Fruit fly (Drosophila melanogaster) whole organism, adult: ENCODE data around the gene CG3793.

ENCODE experiments used
- CG11617 ChIP-seq: fragments of 200-800 bp; sonication (Bioruptor generic); optimal IDR thresholded peaks from 2 replicates; lab custom pipeline; 2017; ENCODE audit warnings: mild to moderate bottlenecking, missing biosample characterization, missing genetic modification reagents, missing genetic modification characterization
- CG12768 ChIP-seq: fragments of 200-800 bp; sonication (Bioruptor generic); optimal IDR thresholded peaks from 2 replicates; lab custom pipeline; 2017; ENCODE audit warnings: missing biosample characterization, missing genetic modification characterization, mild to moderate bottlenecking, moderate library complexity, missing genetic modification reagents
- CG14711 ChIP-seq: fragments of 200-800 bp; sonication (Bioruptor generic); optimal IDR thresholded peaks from 2 replicates; lab custom pipeline; 2018; ENCODE audit warnings: missing biosample characterization, mild to moderate bottlenecking, missing genetic modification characterization, moderate library complexity
- CG1620 ChIP-seq: fragments of 200-800 bp; sonication (Bioruptor generic); optimal IDR thresholded peaks from 2 replicates; lab custom pipeline; 2016; ENCODE audit warnings: missing biosample characterization, missing genetic modification characterization
- CG33017 ChIP-seq: fragments of 200-800 bp; sonication (Bioruptor generic); optimal IDR thresholded peaks from 2 replicates; lab custom pipeline; 2018; ENCODE audit warnings: missing biosample characterization, mild to moderate bottlenecking, missing genetic modification characterization, moderate library complexity
- CG5204 ChIP-seq: fragments of 200-800 bp; sonication (Bioruptor generic); optimal IDR thresholded peaks from 2 replicates; lab custom pipeline; 2016; ENCODE audit warnings: missing biosample characterization, missing genetic modification characterization
- CG7045 ChIP-seq: fragments of 200-800 bp; sonication (Bioruptor generic); optimal IDR thresholded peaks from 2 replicates; lab custom pipeline; 2017; ENCODE audit warnings: missing biosample characterization, mild to moderate bottlenecking, missing genetic modification characterization
- CG7101 ChIP-seq: fragments of 200-800 bp; sonication (Bioruptor generic); optimal IDR thresholded peaks from 2 replicates; lab custom pipeline; 2018; ENCODE audit warnings: missing biosample characterization, mild to moderate bottlenecking, missing genetic modification characterization, moderate library complexity
- Clk ChIP-seq: fragments of 200-800 bp; sonication (Bioruptor generic); optimal IDR thresholded peaks from 2 replicates; lab custom pipeline; 2017; ENCODE audit warnings: missing biosample characterization, missing genetic modification characterization
- Crg-1 ChIP-seq: fragments of 200-800 bp; sonication (Bioruptor generic); optimal IDR thresholded peaks from 2 replicates; lab custom pipeline; 2016; ENCODE audit warnings: missing biosample characterization, missing genetic modification characterization
- Hr96 ChIP-seq: fragments of 200-800 bp; sonication (Bioruptor generic); optimal IDR thresholded peaks from 2 replicates; lab custom pipeline; 2016; ENCODE audit warnings: missing biosample characterization, missing genetic modification characterization
- Mnt ChIP-seq: fragments of 200-800 bp; sonication (Bioruptor generic); optimal IDR thresholded peaks from 2 replicates; lab custom pipeline; 2016; ENCODE audit warnings: missing biosample characterization, mild to moderate bottlenecking, missing genetic modification characterization
- bab1 ChIP-seq: fragments of 200-800 bp; sonication (Bioruptor generic); optimal IDR thresholded peaks from 3 replicates; lab custom pipeline; 2019; ENCODE audit warnings: missing biosample characterization, mild to moderate bottlenecking, missing genetic modification characterization, moderate library complexity
- cic ChIP-seq: fragments of 200-800 bp; sonication (Bioruptor generic); optimal IDR thresholded peaks from 2 replicates; lab custom pipeline; 2017; ENCODE audit warnings: missing biosample characterization, mild to moderate bottlenecking, missing genetic modification characterization, moderate library complexity
- cnc ChIP-seq, 2 experiments: fragments of >200 bp; optimal IDR thresholded peaks; 2 replicates each; lab custom pipeline; 2017
- kay ChIP-seq: fragments of 200-800 bp; sonication (Bioruptor generic); peaks from one replicate; lab custom pipeline; 2016; ENCODE audit warnings: missing biosample characterization, missing genetic modification characterization, borderline replicate concordance
- ovo ChIP-seq: fragments of 200-800 bp; sonication (Bioruptor generic); optimal IDR thresholded peaks from 2 replicates; lab custom pipeline; 2016; ENCODE audit warnings: missing biosample characterization, missing genetic modification characterization
- pad ChIP-seq: fragments of 200-800 bp; sonication (Bioruptor generic); optimal IDR thresholded peaks from 3 replicates; lab custom pipeline; 2017; ENCODE audit warnings: missing biosample characterization, missing genetic modification characterization, mild to moderate bottlenecking, moderate library complexity, missing genetic modification reagents
- tj ChIP-seq: fragments of 200-800 bp; sonication (Bioruptor generic); optimal IDR thresholded peaks from 3 replicates; lab custom pipeline; 2017; ENCODE audit warnings: missing biosample characterization, mild to moderate bottlenecking, missing genetic modification characterization, moderate library complexity
- toe ChIP-seq: fragments of 200-800 bp; sonication (Bioruptor generic); optimal IDR thresholded peaks from 2 replicates; lab custom pipeline; 2016; ENCODE audit warnings: missing biosample characterization, missing genetic modification characterization

Gene CG3793

dm6 chr2L:15750523-15751258 is 13.3 kb upstream of the CG3793 start, which contains the start of gene ND-B17:
TSS of gene ND-B17 (minus strand) at chr2L:15751078.
- TF ChIP-seq cnc (optimal IDR thresholded peaks at IDR 0.05; lab: Kevin White, UChicago) (no peak), CG14711 (tag; lab: Kevin White, UChicago) (no peak), Mnt (no peak), toe (GFP tag; lab: Kevin White, UChicago) (peak; percentile 47), CG12768 (peak; percentile 18), tj (GFP tag; lab: Kevin White, UChicago) (no peak), pad (GFP tag; lab: Kevin White, UChicago) (peak; percentile 23), CG1620 (peak; percentile 56), CG11617 (GFP tag; lab: Kevin White, UChicago) (no peak), Hr96 (peak; percentile 33), bab1 (GFP tag; lab: Kevin White, UChicago) (peak; percentile 29), ovo (GFP tag; lab: Kevin White, UChicago) (no peak), kay (GFP tag; lab: Kevin White, UChicago) (no peak), CG7045 (no peak)

dm6 chr2L:15751259-15751555 is 12.8 kb upstream of the CG3793 start:
- TF ChIP-seq CG1620 (no peak), tj (GFP tag; lab: Kevin White, UChicago) (no peak), CG5204 (GFP tag; lab: Kevin White, UChicago) (no peak), kay (GFP tag; lab: Kevin White, UChicago) (no peak), bab1 (GFP tag; lab: Kevin White, UChicago) (no peak), Clk (GFP tag; lab: Kevin White, UChicago) (no peak), cnc (optimal IDR thresholded peaks at IDR 0.05; lab: Kevin White, UChicago) (no peak), CG33017 (tag; lab: Kevin White, UChicago) (no peak), CG12768 (no peak), CG14711 (tag; lab: Kevin White, UChicago) (no peak), CG11617 (GFP tag; lab: Kevin White, UChicago) (no peak), toe (GFP tag; lab: Kevin White, UChicago) (no peak), Crg-1 (no peak)

- TF ChIP-seq CG7101, result no peak
- TF ChIP-seq toe (GFP tag; lab: Kevin White, UChicago), result no peak
- TF ChIP-seq CG5204 (GFP tag; lab: Kevin White, UChicago), result no peak
- TF ChIP-seq kay (GFP tag; lab: Kevin White, UChicago), result no peak
- TF ChIP-seq CG14711 (tag; lab: Kevin White, UChicago), result no peak
- no peak for TF ChIP-seq cnc (optimal IDR thresholded peaks at IDR 0.05; lab: Kevin White, UChicago)
- TF ChIP-seq Crg-1, result no peak
- TF ChIP-seq tj (GFP tag; lab: Kevin White, UChicago), result no peak
- TF ChIP-seq ovo (GFP tag; lab: Kevin White, UChicago), result no peak
- TF ChIP-seq Hr96, result no peak
- no peak for TF ChIP-seq Clk (GFP tag; lab: Kevin White, UChicago)
- TF ChIP-seq CG11617 (GFP tag; lab: Kevin White, UChicago), result no peak
- TF ChIP-seq CG1620, result no peak
- no peak for TF ChIP-seq CG12768
- TF ChIP-seq bab1 (GFP tag; lab: Kevin White, UChicago), result no peak
- TF ChIP-seq pad (GFP tag; lab: Kevin White, UChicago), result peak; percentile 100
- peak; percentile 58 for TF ChIP-seq Mnt
- no peak for TF ChIP-seq CG7045
These were observed 11.9 kb upstream of the CG3793 start, which contains the start of gene Mtr4 for dm6 chr2L:15752096-15752495. TSS of gene Mtr4 (plus strand) at chr2L:15752263.

- no peak for TF ChIP-seq Clk (GFP tag; lab: Kevin White, UChicago)
- TF ChIP-seq CG12768, result no peak
- no peak for TF ChIP-seq cnc (optimal IDR thresholded peaks at IDR 0.05; lab: Kevin White, UChicago)
- no peak for TF ChIP-seq CG33017 (tag; lab: Kevin White, UChicago)
- no peak for TF ChIP-seq CG5204 (GFP tag; lab: Kevin White, UChicago)
- no peak for TF ChIP-seq CG7045
- no peak for TF ChIP-seq ovo (GFP tag; lab: Kevin White, UChicago)
- no peak for TF ChIP-seq toe (GFP tag; lab: Kevin White, UChicago)
- TF ChIP-seq Mnt, result no peak
- no peak for TF ChIP-seq bab1 (GFP tag; lab: Kevin White, UChicago)
- no peak for TF ChIP-seq CG1620
- no peak for TF ChIP-seq CG14711 (tag; lab: Kevin White, UChicago)
- TF ChIP-seq tj (GFP tag; lab: Kevin White, UChicago), result no peak
- no peak for TF ChIP-seq CG11617 (GFP tag; lab: Kevin White, UChicago)
- TF ChIP-seq kay (GFP tag; lab: Kevin White, UChicago), result no peak
- no peak for TF ChIP-seq pad (GFP tag; lab: Kevin White, UChicago)
- no peak for TF ChIP-seq CG7101
These were observed 3.4 kb upstream of the CG3793 start for dm6 chr2L:15760666-15761065.

- TF ChIP-seq ovo (GFP tag; lab: Kevin White, UChicago), result no peak
- TF ChIP-seq cic, result no peak
- peak; percentile 9 for TF ChIP-seq CG12768
- peak; percentile 65 for TF ChIP-seq CG33017 (tag; lab: Kevin White, UChicago)
- no peak for TF ChIP-seq Crg-1
- peak; percentile 31 for TF ChIP-seq Clk (GFP tag; lab: Kevin White, UChicago)
- TF ChIP-seq CG5204 (GFP tag; lab: Kevin White, UChicago), result peak; percentile 45
- TF ChIP-seq Hr96, result peak; percentile 37
- TF ChIP-seq CG14711 (tag; lab: Kevin White, UChicago), result peak; percentile 68
- TF ChIP-seq CG7101, result peak; percentile 72
- TF ChIP-seq pad (GFP tag; lab: Kevin White, UChicago), result peak; percentile 42
- TF ChIP-seq CG7045, result peak; percentile 73
- no peak for TF ChIP-seq cnc (optimal IDR thresholded peaks at IDR 0.05; lab: Kevin White, UChicago)
- peak; percentile 53 for TF ChIP-seq CG11617 (GFP tag; lab: Kevin White, UChicago)
- TF ChIP-seq CG1620, result peak; percentile 8
- TF ChIP-seq bab1 (GFP tag; lab: Kevin White, UChicago), result peak; percentile 18
- peak; percentile 57 for TF ChIP-seq tj (GFP tag; lab: Kevin White, UChicago)
- TF ChIP-seq toe (GFP tag; lab: Kevin White, UChicago), result peak; percentile 33
- TF ChIP-seq kay (GFP tag; lab: Kevin White, UChicago), result peak; percentile 98
- peak; percentile 3 for TF ChIP-seq Mnt
These were observed 2.3 kb upstream of the CG3793 start for dm6 chr2L:15761409-15762407.
